Worm (Caenorhabditis elegans) whole organism, L2 larva: Measurements from ENCODE around the gene cdh-8.

Source experiments
- ceh-16 ChIP-seq: fragments of 150-350 bp; optimal IDR thresholded peaks from 2 replicates; lab custom pipeline; 2014; ENCODE audit warnings: missing biosample characterization, missing genetic modification characterization
- nhr-12 ChIP-seq: fragments of 150-350 bp; optimal IDR thresholded peaks from 2 replicates; lab custom pipeline; 2014; ENCODE audit warnings: missing biosample characterization, missing genetic modification characterization

- TF ChIP-seq ceh-16 (no peak), nhr-12 (tag; lab: Kevin White, UChicago) (no peak)
Measured at ce11 chrIV:343279-343678, 3.7 kb downstream of the cdh-8 start.
